Worm (Caenorhabditis elegans): Measurements from ENCODE around the gene srxa-8.

DNA sequence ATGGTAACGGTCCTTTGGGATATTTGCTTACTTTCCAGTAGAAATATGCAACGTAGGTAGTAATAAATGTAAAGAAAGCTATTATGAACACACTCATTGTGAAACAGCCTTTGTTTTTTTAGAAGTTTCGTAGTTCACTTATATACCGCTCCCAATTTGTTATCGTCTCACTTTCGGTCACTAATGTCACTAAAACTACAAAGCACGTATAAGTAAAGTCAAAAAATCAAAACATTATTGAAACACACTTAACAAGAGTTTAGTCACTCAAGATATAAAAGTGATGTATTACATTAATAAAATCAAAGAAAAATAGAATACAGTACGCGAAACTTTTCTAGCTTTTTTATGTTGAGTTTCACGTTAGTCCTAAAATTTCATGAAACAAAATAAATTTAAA lies 34.5 kb downstream of the srxa-8 start, which contains the start of gene cyp-14A3:
- TF ChIP-seq fos-1 (tag; optimal IDR thresholded peaks at IDR 0.05) (no peak), nhr-129 (tag; optimal IDR thresholded peaks at IDR 0.05) (no peak), skn-1 (tag; optimal IDR thresholded peaks at IDR 0.05) (no peak), nhr-12 (tag; optimal IDR thresholded peaks at IDR 0.05) (no peak)

All from whole organism, L2 larva.